Fruit fly (Drosophila melanogaster) Kc167 (cell line): ENCODE measurements around the gene CG14227.

ENCODE experiments used
- Myc ChIP-seq: fragments of >200 bp; optimal IDR thresholded peaks from 2 replicates; lab custom pipeline; 2017; ENCODE audit warnings: missing external identifiers
- Sin3A ChIP-seq: fragments of >200 bp; optimal IDR thresholded peaks from 2 replicates; lab custom pipeline; 2018; ENCODE audit warnings: missing external identifiers
- h ChIP-seq: fragments of >200 bp; optimal IDR thresholded peaks from 3 replicates; lab custom pipeline; 2018; ENCODE audit warnings: missing external identifiers
- insv ChIP-seq: fragments of >200 bp; optimal IDR thresholded peaks from 3 replicates; lab custom pipeline; 2018; ENCODE audit warnings: missing external identifiers
- psq ChIP-seq: fragments of >200 bp; optimal IDR thresholded peaks from 2 replicates; lab custom pipeline; 2017; ENCODE audit warnings: missing external identifiers
- ttk ChIP-seq: sonication (Bioruptor generic); optimal IDR thresholded peaks from 2 replicates; lab custom pipeline; 2017; ENCODE audit warnings: missing external identifiers

dm6 chrX:19737872-19738271, 49.1 kb upstream of the CG14227 start:
- no peak for TF ChIP-seq psq (lab: Kevin White, UChicago)
- no peak for TF ChIP-seq ttk (lab: Kevin White, UChicago)
- TF ChIP-seq insv (lab: Kevin White, UChicago), result no peak
- TF ChIP-seq h (lab: Kevin White, UChicago), result no peak
- no peak for TF ChIP-seq Myc (lab: Kevin White, UChicago)
- no peak for TF ChIP-seq Sin3A (lab: Kevin White, UChicago)
